Fruit fly (Drosophila melanogaster): ENCODE measurements around the gene MYPT-75D.

dm6 chr3L:18643222-18643621 is 17.5 kb downstream of the MYPT-75D start:
- TF ChIP-seq h (GFP tag; optimal IDR thresholded peaks at IDR 0.05) (no peak), Sp1 (GFP tag; optimal IDR thresholded peaks at IDR 0.05) (no peak), Hr78 (GFP tag; optimal IDR thresholded peaks at IDR 0.05) (no peak), lola (GFP tag; optimal IDR thresholded peaks at IDR 0.05) (no peak), tai (GFP tag; optimal IDR thresholded peaks at IDR 0.05) (no peak), N (GFP tag; optimal IDR thresholded peaks at IDR 0.05) (no peak), Mio (GFP tag; optimal IDR thresholded peaks at IDR 0.05) (no peak), pan (optimal IDR thresholded peaks at IDR 0.05) (no peak), OdsH (GFP tag; optimal IDR thresholded peaks at IDR 0.05) (no peak), Myc (optimal IDR thresholded peaks at IDR 0.05) (no peak)
